Worm (Caenorhabditis elegans) whole organism, L2 larva: ENCODE results near the gene smf-1.

Experiments used
- Y55F3AM.14 ChIP-seq: fragments of 200-800 bp; sonication (Bioruptor generic); optimal IDR thresholded peaks from 2 replicates; lab custom pipeline; 2018; ENCODE audit warnings: mild to moderate bottlenecking, missing genetic modification characterization, missing compliant biosample characterization
- aly-2 ChIP-seq: fragments of 150-350 bp; optimal IDR thresholded peaks from 2 replicates; lab custom pipeline; 2014; ENCODE audit warnings: missing biosample characterization, missing genetic modification characterization
- ceh-82 ChIP-seq: fragments of 150-350 bp; optimal IDR thresholded peaks from 2 replicates; lab custom pipeline; 2014; ENCODE audit warnings: missing biosample characterization, missing genetic modification characterization
- crh-2 ChIP-seq: sonication (generic microtip); optimal IDR thresholded peaks from 2 replicates; lab custom pipeline; 2017; ENCODE audit warnings: missing biosample characterization, missing genetic modification characterization
- fos-1 ChIP-seq: fragments of 150-350 bp; optimal IDR thresholded peaks from 2 replicates; lab custom pipeline; 2014; ENCODE audit warnings: missing biosample characterization, missing genetic modification characterization
- lin-13 ChIP-seq: fragments of 150-350 bp; optimal IDR thresholded peaks from 2 replicates; lab custom pipeline; 2014; ENCODE audit warnings: missing biosample characterization, missing genetic modification reagents, missing genetic modification characterization
- nhr-129 ChIP-seq: fragments of 150-350 bp; optimal IDR thresholded peaks from 2 replicates; lab custom pipeline; 2014; ENCODE audit warnings: missing biosample characterization, missing genetic modification characterization
- nhr-6 ChIP-seq: fragments of 150-350 bp; optimal IDR thresholded peaks from 2 replicates; lab custom pipeline; 2014; ENCODE audit warnings: missing biosample characterization, missing genetic modification characterization
- nhr-77 ChIP-seq: fragments of 150-350 bp; optimal IDR thresholded peaks from 2 replicates; lab custom pipeline; 2014; ENCODE audit warnings: missing biosample characterization, missing genetic modification characterization
- peb-1 ChIP-seq: fragments of 150-350 bp; optimal IDR thresholded peaks from 2 replicates; lab custom pipeline; 2014; ENCODE audit warnings: missing biosample characterization, missing genetic modification characterization
- skn-1 ChIP-seq: sonication (generic microtip); optimal IDR thresholded peaks from 2 replicates; lab custom pipeline; 2017; ENCODE audit warnings: missing biosample characterization, missing genetic modification characterization
- unc-55 ChIP-seq: fragments of 150-350 bp; sonication (generic microtip); optimal IDR thresholded peaks from 3 replicates; lab custom pipeline; 2014; ENCODE audit warnings: missing biosample characterization, missing genetic modification reagents, missing genetic modification characterization
- unc-62 ChIP-seq: fragments of 150-350 bp; optimal IDR thresholded peaks from 2 replicates; lab custom pipeline; 2014; ENCODE audit warnings: missing biosample characterization, missing genetic modification reagents, missing genetic modification characterization
- ztf-4 ChIP-seq: fragments of 150-350 bp; optimal IDR thresholded peaks from 2 replicates; lab custom pipeline; 2014; ENCODE audit warnings: missing biosample characterization, missing genetic modification characterization

- TF ChIP-seq ceh-82 (no peak), ztf-4 (no peak), nhr-6 (tag; lab: Kevin White, UChicago) (no peak), lin-13 (GFP tag; lab: Kevin White, UChicago) (no peak), nhr-129 (no peak), unc-62 (GFP tag; lab: Kevin White, UChicago) (no peak), nhr-77 (no peak), Y55F3AM.14 (GFP tag; lab: Kevin White, UChicago) (no peak), fos-1 (tag; lab: Kevin White, UChicago) (no peak), skn-1 (tag; lab: Kevin White, UChicago) (no peak), peb-1 (tag; lab: Kevin White, UChicago) (no peak), aly-2 (no peak), unc-55 (GFP tag; lab: Kevin White, UChicago) (no peak), crh-2 (no peak)
These were observed 40.2 kb downstream of the smf-1 start, which contains the start of gene F38B6.8 for ce11 chrX:6682683-6683082.
